Fruit fly (Drosophila melanogaster) whole organism, embryonic: Measurements from ENCODE around the gene Ada2a.

Experiments used
- Adf1 ChIP-seq: fragments of 200-800 bp; sonication (Bioruptor generic); IDR thresholded peaks from 2 replicates; pipeline ENCODE4 v1.3.6; 2022; ENCODE audit warnings: missing biosample characterization, missing genetic modification characterization
- Bgb ChIP-seq: fragments of 200-800 bp; sonication (Bioruptor generic); IDR thresholded peaks from 2 replicates; pipeline ENCODE4 v1.3.6; 2022; ENCODE audit warnings: missing biosample characterization, missing genetic modification characterization; ENCODE audit not compliant: partially characterized antibody
- CG10321 ChIP-seq: fragments of 200-800 bp; sonication (Bioruptor generic); IDR thresholded peaks from 2 replicates; pipeline ENCODE4 v1.3.6; 2022; ENCODE audit warnings: missing biosample characterization, missing genetic modification characterization
- CG10654 ChIP-seq: fragments of 200-800 bp; sonication (Bioruptor generic); optimal IDR thresholded peaks from 2 replicates; lab custom pipeline; 2016; ENCODE audit warnings: missing biosample characterization, missing genetic modification characterization
- CG12769 ChIP-seq: fragments of 200-800 bp; sonication (Bioruptor generic); optimal IDR thresholded peaks from 2 replicates; lab custom pipeline; 2019; ENCODE audit warnings: missing biosample characterization, mild to moderate bottlenecking, missing genetic modification characterization, moderate library complexity
- CG13296 ChIP-seq: fragments of 200-800 bp; sonication (Bioruptor generic); optimal IDR thresholded peaks from 3 replicates; lab custom pipeline; 2018; ENCODE audit warnings: missing biosample characterization, mild to moderate bottlenecking, missing genetic modification characterization
- CG15601 ChIP-seq: fragments of 200-800 bp; sonication (Bioruptor generic); optimal IDR thresholded peaks from 3 replicates; lab custom pipeline; 2019; ENCODE audit warnings: missing biosample characterization, mild to moderate bottlenecking, missing genetic modification characterization, moderate library complexity
- CG17912 ChIP-seq: fragments of 200-800 bp; sonication (Bioruptor generic); optimal IDR thresholded peaks from 2 replicates; lab custom pipeline; 2018; ENCODE audit warnings: missing biosample characterization, mild to moderate bottlenecking, missing genetic modification characterization
- CG1832 ChIP-seq: fragments of 200-800 bp; sonication (Bioruptor generic); optimal IDR thresholded peaks from 2 replicates; lab custom pipeline; 2017; ENCODE audit warnings: missing biosample characterization, mild to moderate bottlenecking, missing genetic modification characterization, inconsistent platforms
- CG2712 ChIP-seq: fragments of 200-800 bp; optimal IDR thresholded peaks from 3 replicates; lab custom pipeline; 2019; ENCODE audit warnings: missing biosample characterization, mild to moderate bottlenecking, missing genetic modification characterization, moderate library complexity
- CG31224 ChIP-seq: fragments of 200-800 bp; sonication (Bioruptor generic); IDR thresholded peaks from 2 replicates; pipeline ENCODE4 v1.3.6; 2022; ENCODE audit warnings: missing biosample characterization, missing genetic modification characterization
- CG3838 ChIP-seq: fragments of 200-800 bp; sonication (Bioruptor generic); optimal IDR thresholded peaks from 3 replicates; lab custom pipeline; 2016; ENCODE audit warnings: missing biosample characterization, missing genetic modification characterization
- CG5180 ChIP-seq: fragments of 200-800 bp; sonication (Bioruptor generic); optimal IDR thresholded peaks from 3 replicates; lab custom pipeline; 2017; ENCODE audit warnings: missing biosample characterization, missing genetic modification characterization, mild to moderate bottlenecking, moderate library complexity, missing genetic modification reagents
- CG7839 ChIP-seq: fragments of 200-800 bp; sonication (Bioruptor generic); optimal IDR thresholded peaks from 3 replicates; lab custom pipeline; 2018; ENCODE audit warnings: missing biosample characterization, mild to moderate bottlenecking, missing genetic modification characterization, moderate library complexity
- CG9437 ChIP-seq: fragments of 200-800 bp; sonication (Bioruptor generic); optimal IDR thresholded peaks from 2 replicates; lab custom pipeline; 2018; ENCODE audit warnings: missing biosample characterization, mild to moderate bottlenecking, missing genetic modification characterization
- CrebB ChIP-seq: fragments of 200-800 bp; sonication (Bioruptor generic); optimal IDR thresholded peaks from 3 replicates; lab custom pipeline; 2018; ENCODE audit warnings: missing biosample characterization, mild to moderate bottlenecking, missing genetic modification characterization
- Deaf1 ChIP-seq: fragments of 200-800 bp; optimal IDR thresholded peaks from 3 replicates; lab custom pipeline; 2019; ENCODE audit warnings: missing biosample characterization, mild to moderate bottlenecking, missing genetic modification characterization, moderate library complexity
- Dll ChIP-seq: fragments of 200-800 bp; sonication (Bioruptor generic); IDR thresholded peaks from 4 replicates; pipeline ENCODE4 v1.3.6; 2022; ENCODE audit warnings: missing biosample characterization, missing genetic modification characterization; ENCODE audit not compliant: partially characterized antibody
- Eip74EF ChIP-seq, 2 experiments: fragments of 200-800 bp in 1 of 2; fragments of >200 bp in 1 of 2; sonication (Bioruptor generic) in 1 of 2; optimal IDR thresholded peaks; 2 replicates each; lab custom pipeline; 2017 to 2019; ENCODE audit warnings: missing biosample characterization in 2 of 2, missing genetic modification characterization in 2 of 2, mild to moderate bottlenecking in 1 of 2, moderate library complexity in 1 of 2
- Fer1 ChIP-seq: fragments of 200-800 bp; sonication (Bioruptor generic); optimal IDR thresholded peaks from 2 replicates; lab custom pipeline; 2017; ENCODE audit warnings: missing biosample characterization, mild to moderate bottlenecking, missing genetic modification characterization
- Gug ChIP-seq: fragments of 200-800 bp; sonication (Bioruptor generic); IDR thresholded peaks from 4 replicates; pipeline ENCODE4 v1.3.6; 2022; ENCODE audit warnings: missing biosample characterization, missing genetic modification characterization
- HLH4C ChIP-seq: fragments of 200-800 bp; sonication (Bioruptor generic); IDR thresholded peaks from 3 replicates; pipeline ENCODE4 v1.3.6; 2022; ENCODE audit warnings: missing biosample characterization, missing genetic modification characterization; ENCODE audit not compliant: partially characterized antibody
- HmgD ChIP-seq: fragments of 200-800 bp; sonication (Bioruptor generic); optimal IDR thresholded peaks from 3 replicates; lab custom pipeline; 2016; ENCODE audit warnings: missing biosample characterization, missing genetic modification characterization
- Jarid2 ChIP-seq: fragments of 200-800 bp; sonication (Bioruptor generic); optimal IDR thresholded peaks from 3 replicates; lab custom pipeline; 2017; ENCODE audit warnings: mild to moderate bottlenecking, missing biosample characterization, missing genetic modification reagents, missing genetic modification characterization
- Nf-YA ChIP-seq: fragments of 200-800 bp; sonication (Bioruptor generic); IDR thresholded peaks from 2 replicates; pipeline ENCODE4 v1.3.6; 2022; ENCODE audit warnings: missing biosample characterization, missing genetic modification characterization
- Nf-YB ChIP-seq: fragments of 200-800 bp; sonication (Bioruptor generic); optimal IDR thresholded peaks from 3 replicates; lab custom pipeline; 2019; ENCODE audit warnings: missing biosample characterization, mild to moderate bottlenecking, missing genetic modification characterization, moderate library complexity
- Nf-YC ChIP-seq: fragments of 200-800 bp; optimal IDR thresholded peaks from 3 replicates; lab custom pipeline; 2019; ENCODE audit warnings: missing biosample characterization, mild to moderate bottlenecking, missing genetic modification characterization, moderate library complexity
- Opbp ChIP-seq: fragments of 200-800 bp; sonication (Bioruptor generic); IDR thresholded peaks from 3 replicates; pipeline ENCODE4 v1.3.6; 2022; ENCODE audit warnings: missing biosample characterization, missing genetic modification characterization; ENCODE audit not compliant: partially characterized antibody
- PHDP ChIP-seq: fragments of 200-800 bp; sonication (Bioruptor generic); optimal IDR thresholded peaks from 3 replicates; lab custom pipeline; 2018; ENCODE audit warnings: missing biosample characterization, mild to moderate bottlenecking, missing genetic modification characterization, moderate library complexity
- Scr ChIP-seq: fragments of 200-800 bp; sonication (Bioruptor generic); IDR thresholded peaks from 2 replicates; pipeline ENCODE4 v1.3.6; 2022; ENCODE audit warnings: missing biosample characterization, missing genetic modification characterization; ENCODE audit not compliant: partially characterized antibody
- Spps ChIP-seq: fragments of 200-800 bp; sonication (Bioruptor generic); optimal IDR thresholded peaks from 2 replicates; lab custom pipeline; 2018; ENCODE audit warnings: missing biosample characterization, mild to moderate bottlenecking, missing genetic modification characterization
- aop ChIP-seq: fragments of 200-800 bp; sonication (Bioruptor generic); IDR thresholded peaks from 2 replicates; pipeline ENCODE4 v1.3.6; 2022; ENCODE audit warnings: missing biosample characterization, missing genetic modification characterization
- ara ChIP-seq: fragments of 200-800 bp; sonication (Bioruptor generic); IDR thresholded peaks from 2 replicates; pipeline ENCODE4 v1.3.6; 2022; ENCODE audit warnings: missing biosample characterization, missing genetic modification characterization
- ase ChIP-seq: fragments of 200-800 bp; sonication (Bioruptor generic); IDR thresholded peaks from 3 replicates; pipeline ENCODE4 v1.3.6; 2022; ENCODE audit warnings: missing biosample characterization, missing genetic modification characterization
- crc ChIP-seq: fragments of 200-800 bp; sonication (Bioruptor generic); optimal IDR thresholded peaks from 2 replicates; lab custom pipeline; 2016; ENCODE audit warnings: missing biosample characterization, missing genetic modification characterization
- ewg ChIP-seq: fragments of 200-800 bp; sonication (Bioruptor generic); optimal IDR thresholded peaks from 3 replicates; lab custom pipeline; 2017; ENCODE audit warnings: mild to moderate bottlenecking, missing biosample characterization, missing genetic modification reagents, missing genetic modification characterization
- fd64A ChIP-seq: fragments of 200-800 bp; sonication (Bioruptor generic); optimal IDR thresholded peaks from 3 replicates; lab custom pipeline; 2018; ENCODE audit warnings: missing biosample characterization, mild to moderate bottlenecking, missing genetic modification characterization
- lab ChIP-seq: fragments of 200-800 bp; sonication (Bioruptor generic); optimal IDR thresholded peaks from 3 replicates; lab custom pipeline; 2017; ENCODE audit warnings: missing biosample characterization, missing genetic modification characterization, mild to moderate bottlenecking, moderate library complexity, missing genetic modification reagents
- nerfin-1 ChIP-seq: fragments of 200-800 bp; sonication (Bioruptor generic); optimal IDR thresholded peaks from 3 replicates; lab custom pipeline; 2019; ENCODE audit warnings: missing biosample characterization, mild to moderate bottlenecking, missing genetic modification characterization, moderate library complexity
- oc ChIP-seq: fragments of 200-800 bp; sonication (Bioruptor generic); optimal IDR thresholded peaks from 2 replicates; lab custom pipeline; 2018; ENCODE audit warnings: missing biosample characterization, mild to moderate bottlenecking, missing genetic modification characterization, moderate library complexity
- odd ChIP-seq: fragments of 200-800 bp; sonication (Bioruptor generic); optimal IDR thresholded peaks from 2 replicates; lab custom pipeline; 2017; ENCODE audit warnings: missing biosample characterization, mild to moderate bottlenecking, missing genetic modification characterization
- otp ChIP-seq: fragments of 200-800 bp; sonication (Bioruptor generic); IDR thresholded peaks from 3 replicates; pipeline ENCODE4, ENCODE4 v1.3.6; 2022; ENCODE audit warnings: missing biosample characterization, missing genetic modification characterization
- psq ChIP-seq: fragments of 200-800 bp; sonication (Bioruptor generic); optimal IDR thresholded peaks from 2 replicates; lab custom pipeline; 2017; ENCODE audit warnings: missing biosample characterization, missing genetic modification characterization
- tll ChIP-seq, 2 experiments: fragments of 200-800 bp in 1 of 2; fragments of >200 bp in 1 of 2; sonication (Bioruptor generic) in 1 of 2; optimal IDR thresholded peaks; 2 replicates each; lab custom pipeline; 2017 to 2019; ENCODE audit warnings: missing biosample characterization in 2 of 2, missing genetic modification characterization in 2 of 2, mild to moderate bottlenecking in 1 of 2, moderate library complexity in 1 of 2
- usp ChIP-seq: fragments of >200 bp; optimal IDR thresholded peaks from 2 replicates; lab custom pipeline; 2017; ENCODE audit warnings: missing biosample characterization, missing genetic modification characterization
- zen ChIP-seq: fragments of 200-800 bp; sonication (Bioruptor generic); optimal IDR thresholded peaks from 3 replicates; lab custom pipeline; 2018; ENCODE audit warnings: missing biosample characterization, mild to moderate bottlenecking, missing genetic modification characterization, moderate library complexity
- zfh1 ChIP-seq: fragments of 200-800 bp; sonication (Bioruptor generic); IDR thresholded peaks from 3 replicates; pipeline ENCODE4 v1.3.6; 2022; ENCODE audit warnings: missing biosample characterization, missing genetic modification characterization

Gene Ada2a

DNA sequence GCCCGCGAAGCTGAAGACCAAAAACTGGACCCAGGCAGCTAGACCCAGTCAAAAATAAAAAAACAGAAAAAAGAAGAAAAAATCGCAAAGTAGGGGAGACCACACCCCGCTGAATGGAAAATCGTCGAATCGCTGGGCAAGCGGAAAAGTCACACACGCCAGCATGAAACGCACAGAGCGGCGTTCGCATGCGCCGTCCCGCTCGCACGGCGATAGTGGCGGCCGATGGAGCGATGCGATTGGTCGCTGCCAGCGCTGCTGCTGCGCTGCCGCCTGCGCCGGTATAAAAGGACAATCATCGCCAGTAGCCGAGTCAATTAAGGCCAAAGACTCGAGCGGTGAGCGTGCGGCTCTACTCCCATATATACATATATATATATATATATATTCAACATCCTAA lies 19.4 kb downstream of the Ada2a start, which contains the start of gene repo (continued):
- TF ChIP-seq CG10654 (GFP tag; lab: Kevin White, UChicago) (no peak), Adf1 (GFP tag; lab: Robert Waterston, UW) (peak; percentile 89), CG12769 (tag; lab: Kevin White, UChicago) (no peak), otp (GFP tag; lab: Robert Waterston, UW) (0 out of 3 replicates have a peak, but pooled peaks have one; percentile 25), CG31224 (GFP tag; lab: Robert Waterston, UW) (no peak), Dll (GFP tag; lab: Robert Waterston, UW) (0 out of 4 replicates have a peak, but pooled peaks have one; percentile 40), ase (GFP tag; lab: Robert Waterston, UW) (no peak), fd64A (no peak), Nf-YC (peak; percentile 98), CG7839 (tag; lab: Kevin White, UChicago) (no peak), nerfin-1 (tag; lab: Kevin White, UChicago) (peak; percentile 43), ewg (GFP tag; lab: Kevin White, UChicago) (peak; percentile 18), zen (peak; percentile 37), PHDP (tag; lab: Kevin White, UChicago) (no peak), aop (GFP tag; lab: Robert Waterston, UW) (no peak), Scr (GFP tag; lab: Robert Waterston, UW) (0 out of 2 replicates have a peak, but pooled peaks have one; percentile 23), Bgb (no peak), ara (GFP tag; lab: Robert Waterston, UW) (no peak), Eip74EF (GFP tag; optimal IDR thresholded peaks at IDR 0.05; lab: Kevin White, UChicago) (no peak), CG1832 (GFP tag; lab: Kevin White, UChicago) (peak; percentile 90), CG2712 (tag; lab: Kevin White, UChicago) (no peak), Nf-YB (peak; percentile 99), Nf-YA (peak; percentile 89), Fer1 (GFP tag; lab: Kevin White, UChicago) (no peak), Deaf1 (peak; percentile 6), crc (no peak), CG5180 (GFP tag; lab: Kevin White, UChicago) (peak; percentile 12), CG13296 (GFP tag; lab: Kevin White, UChicago) (no peak), CG9437 (no peak), lab (no peak), odd (GFP tag; lab: Kevin White, UChicago) (no peak), CG15601 (tag; lab: Kevin White, UChicago) (peak; percentile 3), oc (tag; lab: Kevin White, UChicago) (no peak), usp (no peak), CrebB (tag; lab: Kevin White, UChicago) (no peak), HmgD (no peak), zfh1 (GFP tag; lab: Robert Waterston, UW) (no peak), HLH4C (GFP tag; lab: Robert Waterston, UW) (no peak), CG17912 (GFP tag; lab: Kevin White, UChicago) (no peak), tll (GFP tag; optimal IDR thresholded peaks at IDR 0.05; lab: Kevin White, UChicago) (peak in 1 of 2 experiments; percentile 51), Jarid2 (peak; percentile 47), CG10321 (GFP tag; lab: Robert Waterston, UW) (peak; percentile 92), CG3838 (GFP tag; lab: Kevin White, UChicago) (no peak), Spps (tag; lab: Kevin White, UChicago) (no peak), Opbp (GFP tag; lab: Robert Waterston, UW) (0 out of 3 replicates have a peak, but pooled peaks have one; percentile 30), Gug (no peak), psq (GFP tag; lab: Kevin White, UChicago) (no peak)
- TF ChIP-seq, all 482 proteins: peak for 28
